Worm (Caenorhabditis elegans) whole organism, young adult: ENCODE data around the gene mpst-3.

Experiments
- B0019.2 ChIP-seq: fragments of 200-800 bp; sonication (Bioruptor generic); conservative IDR thresholded peaks from 2 replicates; pipeline ENCODE4 v1.3.6; 2022; ENCODE audit warnings: missing genetic modification reagents, missing genetic modification characterization, missing compliant biosample characterization
- B0336.3 ChIP-seq: fragments of 200-800 bp; sonication (Bioruptor generic); IDR thresholded peaks from 2 replicates; pipeline ENCODE4 v1.3.6; 2022; ENCODE audit warnings: missing genetic modification characterization, missing compliant biosample characterization
- C06A6.2 ChIP-seq: fragments of 200-800 bp; sonication (Bioruptor generic); conservative IDR thresholded peaks from 2 replicates; pipeline ENCODE4 v1.3.6; 2022; ENCODE audit warnings: missing genetic modification characterization, missing compliant biosample characterization
- D2030.7 ChIP-seq: fragments of 200-800 bp; sonication (Bioruptor generic); IDR thresholded peaks from 2 replicates; pipeline ENCODE4 v1.3.6; 2022; ENCODE audit warnings: missing genetic modification reagents, missing genetic modification characterization, missing compliant biosample characterization
- F10E7.11 ChIP-seq: sonication (generic microtip); optimal IDR thresholded peaks from 2 replicates; lab custom pipeline; 2017; ENCODE audit warnings: mild to moderate bottlenecking, missing genetic modification characterization, moderate library complexity, missing compliant biosample characterization
- F37B4.10 ChIP-seq: fragments of 200-800 bp; sonication (Bioruptor generic); IDR thresholded peaks from 2 replicates; pipeline ENCODE4 v1.3.6; 2022; ENCODE audit warnings: missing genetic modification characterization, missing compliant biosample characterization
- F52B5.7 ChIP-seq: sonication (generic microtip); optimal IDR thresholded peaks from 2 replicates; lab custom pipeline; 2016; ENCODE audit warnings: mild to moderate bottlenecking, missing genetic modification characterization, missing compliant biosample characterization
- K12H6.12 ChIP-seq: fragments of 200-800 bp; sonication (Bioruptor generic); optimal IDR thresholded peaks from 2 replicates; lab custom pipeline; 2018; ENCODE audit warnings: mild to moderate bottlenecking, missing genetic modification characterization, missing compliant biosample characterization
- ZK185.1 ChIP-seq: sonication (generic microtip); optimal IDR thresholded peaks from 2 replicates; lab custom pipeline; 2016; ENCODE audit warnings: mild to moderate bottlenecking, missing genetic modification characterization, missing compliant biosample characterization; ENCODE audit not compliant: poor library complexity, severe bottlenecking
- akir-1 ChIP-seq: fragments of 200-800 bp; sonication (Bioruptor generic); optimal IDR thresholded peaks from 2 replicates; lab custom pipeline; 2018; ENCODE audit warnings: mild to moderate bottlenecking, missing genetic modification characterization, moderate library complexity, missing compliant biosample characterization
- aptf-3 ChIP-seq: fragments of 200-800 bp; sonication (Bioruptor generic); IDR thresholded peaks from 2 replicates; pipeline ENCODE4 v1.3.6; 2022; ENCODE audit warnings: missing genetic modification characterization, missing compliant biosample characterization
- ceh-100 ChIP-seq: fragments of 200-800 bp; sonication (Bioruptor generic); IDR thresholded peaks from 2 replicates; pipeline ENCODE4 v1.3.6; 2022; ENCODE audit warnings: missing genetic modification reagents, missing genetic modification characterization, missing compliant biosample characterization
- ceh-40 ChIP-seq: fragments of 200-800 bp; sonication (Bioruptor generic); IDR thresholded peaks from 2 replicates; pipeline ENCODE4 v1.3.6; 2022; ENCODE audit warnings: missing genetic modification characterization, missing compliant biosample characterization
- efl-1 ChIP-seq: fragments of 150-350 bp; optimal IDR thresholded peaks from 2 replicates; lab custom pipeline; 2014; ENCODE audit warnings: missing biosample characterization, missing genetic modification reagents, missing genetic modification characterization
- egl-44 ChIP-seq: fragments of 200-800 bp; sonication (Bioruptor generic); IDR thresholded peaks from 2 replicates; pipeline ENCODE4 v1.3.6; 2022; ENCODE audit warnings: missing genetic modification reagents, missing genetic modification characterization, missing compliant biosample characterization
- egrh-3 ChIP-seq: fragments of 200-800 bp; sonication (Bioruptor generic); IDR thresholded peaks from 2 replicates; pipeline ENCODE4 v1.3.6; 2022; ENCODE audit warnings: missing genetic modification reagents, missing genetic modification characterization, missing compliant biosample characterization
- ets-4 ChIP-seq: fragments of 200-800 bp; sonication (Bioruptor generic); optimal IDR thresholded peaks from 2 replicates; lab custom pipeline; 2018; ENCODE audit warnings: mild to moderate bottlenecking, missing genetic modification characterization, missing compliant biosample characterization
- hmg-20 ChIP-seq: fragments of 200-800 bp; sonication (Bioruptor generic); IDR thresholded peaks from 2 replicates; pipeline ENCODE4 v1.3.6; 2022; ENCODE audit warnings: missing genetic modification reagents, missing genetic modification characterization, missing compliant biosample characterization
- lag-1 ChIP-seq: fragments of 200-800 bp; sonication (Bioruptor generic); IDR thresholded peaks from 2 replicates; pipeline ENCODE4 v1.3.6; 2022; ENCODE audit warnings: missing genetic modification reagents, missing genetic modification characterization, missing compliant biosample characterization
- lin-54 ChIP-seq: fragments of 200-800 bp; sonication (Bioruptor generic); optimal IDR thresholded peaks from 2 replicates; lab custom pipeline; 2018; ENCODE audit warnings: mild to moderate bottlenecking, missing genetic modification characterization, missing compliant biosample characterization
- madf-8 ChIP-seq: fragments of 200-800 bp; sonication (Bioruptor generic); conservative IDR thresholded peaks from 2 replicates; pipeline ENCODE4 v1.3.6; 2022; ENCODE audit warnings: missing genetic modification reagents, missing genetic modification characterization, missing compliant biosample characterization
- nfyb-1 ChIP-seq: fragments of 200-800 bp; sonication (Bioruptor generic); IDR thresholded peaks from 2 replicates; pipeline ENCODE4 v1.3.6; 2022; ENCODE audit warnings: missing genetic modification reagents, missing genetic modification characterization, missing compliant biosample characterization
- nhr-179 ChIP-seq: sonication (generic microtip); optimal IDR thresholded peaks from 2 replicates; lab custom pipeline; 2016; ENCODE audit warnings: mild to moderate bottlenecking, missing genetic modification characterization, missing compliant biosample characterization
- rec-8 ChIP-seq, 2 experiments: sonication (generic microtip); optimal IDR thresholded peaks; 2 replicates each; lab custom pipeline; 2016; ENCODE audit warnings: mild to moderate bottlenecking in 2 of 2, missing genetic modification characterization in 2 of 2, missing genetic modification reagents in 2 of 2, missing genotype in 2 of 2, missing biosample characterization in 1 of 2, missing compliant biosample characterization in 1 of 2, moderate library complexity in 1 of 2
- repo-1 ChIP-seq: sonication (generic microtip); optimal IDR thresholded peaks from 2 replicates; lab custom pipeline; 2017; ENCODE audit warnings: mild to moderate bottlenecking, missing genetic modification characterization, missing compliant biosample characterization
- tbp1 ChIP-seq: fragments of 200-800 bp; sonication (Bioruptor generic); optimal IDR thresholded peaks from 2 replicates; lab custom pipeline; 2018; ENCODE audit warnings: mild to moderate bottlenecking, missing genetic modification characterization, missing compliant biosample characterization
- tbx-9 ChIP-seq: sonication (generic microtip); optimal IDR thresholded peaks from 2 replicates; lab custom pipeline; 2016; ENCODE audit warnings: borderline replicate concordance, missing genetic modification characterization, inconsistent platforms, missing compliant biosample characterization
- unc-62 ChIP-seq: fragments of 150-350 bp; optimal IDR thresholded peaks from 2 replicates; lab custom pipeline; 2014; ENCODE audit warnings: missing biosample characterization, missing genetic modification reagents, missing genetic modification characterization
- xnd-1 ChIP-seq: sonication (generic microtip); optimal IDR thresholded peaks from 2 replicates; lab custom pipeline; 2016; ENCODE audit warnings: missing genotype, missing genetic modification reagents, missing genetic modification characterization, missing compliant biosample characterization
- zfh-2 ChIP-seq: fragments of 200-800 bp; sonication (Bioruptor generic); conservative IDR thresholded peaks from 2 replicates; pipeline ENCODE4 v1.3.6; 2022; ENCODE audit warnings: missing genetic modification reagents, missing genetic modification characterization, missing compliant biosample characterization
- ztf-18 ChIP-seq: sonication (generic microtip); optimal IDR thresholded peaks from 2 replicates; lab custom pipeline; 2016; ENCODE audit warnings: missing genotype, mild to moderate bottlenecking, missing genetic modification characterization, missing compliant biosample characterization

Gene mpst-3

DNA sequence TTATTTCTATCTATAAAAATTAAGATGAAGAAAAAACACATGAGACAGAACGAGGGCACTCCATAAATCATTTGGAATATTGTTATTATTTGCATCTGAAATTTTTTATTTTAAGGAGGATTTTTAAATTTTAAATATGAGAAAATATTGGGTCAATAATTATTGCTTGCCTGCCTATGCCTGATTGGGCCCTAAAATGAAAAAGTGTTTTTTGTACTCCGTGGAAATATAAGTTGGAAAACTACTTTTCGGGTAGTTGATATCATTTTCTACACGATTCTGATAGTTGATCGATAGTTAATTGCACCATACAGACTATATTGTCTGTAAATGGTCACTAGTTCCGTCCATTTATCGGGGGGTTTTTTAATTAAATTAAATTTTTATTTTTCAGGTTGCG, 32.8 kb downstream of the mpst-3 start, which contains the start of gene srg-55:
Gene srg-55, minus strand, starts transcription at position 101 of the 400 bp plus-strand sequence.
- TF ChIP-seq ceh-100 (GFP tag; lab: Robert Waterston, UW) (no peak), ets-4 (GFP tag; lab: Kevin White, UChicago) (no peak), ztf-18 (tag; lab: Kevin White, UChicago) (no peak), ceh-40 (GFP tag; lab: Robert Waterston, UW) (no peak), nhr-179 (no peak), B0019.2 (GFP tag; lab: Robert Waterston, UW) (no peak), repo-1 (tag; lab: Kevin White, UChicago) (no peak), D2030.7 (GFP tag; lab: Robert Waterston, UW) (no peak), lag-1 (GFP tag; lab: Robert Waterston, UW) (no peak), unc-62 (GFP tag; lab: Kevin White, UChicago) (no peak), tbx-9 (no peak), B0336.3 (GFP tag; lab: Robert Waterston, UW) (no peak)

DNA sequence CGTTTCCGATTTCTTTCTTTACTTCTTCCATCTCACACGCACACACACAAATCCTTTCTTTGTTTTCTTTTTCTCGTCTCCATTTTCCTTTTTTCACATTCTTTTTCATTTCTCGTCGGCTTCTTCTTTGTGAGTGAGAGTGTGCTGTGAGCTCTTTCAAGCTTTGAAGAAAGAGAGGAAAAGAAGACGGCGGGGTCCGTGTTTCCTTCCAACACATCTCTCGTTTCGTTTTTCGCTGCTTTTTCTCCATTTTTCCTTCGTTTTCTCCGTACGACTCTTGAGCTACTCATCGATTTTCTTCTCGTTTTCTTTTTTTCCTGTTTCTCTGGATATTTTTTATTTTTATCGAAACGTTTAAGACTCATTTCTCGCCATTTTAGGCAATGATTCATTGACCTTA, 34.7 kb downstream of the mpst-3 start:
- TF ChIP-seq xnd-1 (tag; lab: Kevin White, UChicago) = no peak
- no peak for TF ChIP-seq unc-62 (GFP tag; lab: Kevin White, UChicago)
- no peak for TF ChIP-seq lin-54 (GFP tag; lab: Kevin White, UChicago)
- no peak for TF ChIP-seq C06A6.2 (GFP tag; lab: Robert Waterston, UW)
- no peak for TF ChIP-seq nfyb-1 (GFP tag; lab: Robert Waterston, UW)
- TF ChIP-seq efl-1 (GFP tag; lab: Kevin White, UChicago) = no peak
- no peak for TF ChIP-seq tbp1
- peak; percentile 21 for TF ChIP-seq K12H6.12

DNA sequence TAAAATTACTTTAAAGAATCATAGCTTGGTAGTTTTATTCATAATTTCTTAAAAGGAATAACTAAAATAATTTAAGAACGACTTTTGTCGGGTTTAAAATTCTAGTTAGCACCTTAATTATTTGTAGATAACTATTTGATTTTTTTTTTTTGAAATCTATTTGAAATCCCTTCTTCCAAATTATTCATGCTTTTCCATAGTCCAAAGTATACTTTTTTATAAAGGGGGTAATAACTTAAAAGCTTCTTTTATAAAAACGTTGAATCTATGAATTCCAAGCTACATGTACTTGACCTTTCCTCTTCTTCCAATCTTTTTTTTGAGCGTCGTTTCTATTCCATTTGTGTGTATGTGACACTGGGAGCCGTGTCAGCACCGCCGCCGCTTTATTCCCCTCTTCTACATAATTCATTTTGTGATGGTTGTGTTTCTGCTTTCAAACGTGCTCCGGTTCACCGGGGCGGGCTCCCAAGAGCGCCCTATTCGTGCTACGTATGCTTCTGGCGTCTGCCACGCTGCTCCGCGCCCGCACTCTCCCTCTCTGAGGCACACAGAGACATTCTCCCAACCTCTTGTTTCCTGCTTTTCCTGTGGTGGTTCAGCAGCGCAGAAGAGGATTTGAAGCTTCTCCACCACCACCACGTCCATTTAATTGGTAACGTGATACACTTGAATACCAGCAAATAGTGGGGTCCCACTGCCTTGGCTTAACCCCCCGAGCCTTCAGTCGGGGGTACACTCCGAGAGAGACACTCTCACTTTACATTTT, 38.2 kb downstream of the mpst-3 start:
- TF ChIP-seq hmg-20 (GFP tag; lab: Robert Waterston, UW) (0 out of 2 replicates have a peak, but pooled peaks have one; percentile 17), aptf-3 (GFP tag; lab: Robert Waterston, UW) (peak; percentile 57; the same call in 1 of the 2 replicates), rec-8 (tag; optimal IDR thresholded peaks at IDR 0.05; lab: Kevin White, UChicago) (no peak), egrh-3 (GFP tag; lab: Robert Waterston, UW) (peak; percentile 43; the same call in 1 of the 2 replicates), nfyb-1 (GFP tag; lab: Robert Waterston, UW) (0 out of 2 replicates have a peak, but pooled peaks have one; percentile 28)
- TF ChIP-seq, all 124 proteins: peak for 4

DNA sequence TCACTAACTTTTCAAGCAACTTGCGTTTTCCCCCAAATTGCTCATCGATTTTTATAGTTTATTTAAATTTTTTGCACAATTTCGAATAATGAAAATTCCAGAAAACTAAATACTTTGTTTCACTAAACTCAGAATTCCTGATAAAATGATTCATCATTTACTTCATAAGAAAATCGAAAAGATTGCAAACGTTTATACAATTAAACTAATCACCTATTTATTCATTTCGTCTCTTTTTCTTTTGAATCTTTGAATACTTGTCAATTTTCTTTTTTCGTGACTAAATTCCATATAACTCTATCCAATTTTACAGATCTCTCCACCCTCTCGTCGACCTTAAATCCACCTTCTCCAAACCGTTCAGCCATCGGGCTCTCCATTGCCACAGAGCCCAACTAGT, 41.1 kb downstream of the mpst-3 start, which contains the start of gene C30G7.2:
Gene C30G7.2, plus strand, starts transcription at position 301 of the 400 bp plus-strand sequence.
- TF ChIP-seq F37B4.10 (GFP tag; lab: Robert Waterston, UW) (no peak), ZK185.1 (tag; lab: Kevin White, UChicago) (no peak), akir-1 (GFP tag; lab: Kevin White, UChicago) (no peak), F10E7.11 (tag; lab: Kevin White, UChicago) (no peak), madf-8 (no peak), F52B5.7 (tag; lab: Kevin White, UChicago) (no peak), egl-44 (GFP tag; lab: Robert Waterston, UW) (no peak), zfh-2 (GFP tag; lab: Robert Waterston, UW) (no peak), xnd-1 (tag; lab: Kevin White, UChicago) (no peak), ets-4 (GFP tag; lab: Kevin White, UChicago) (no peak)
